Worm (Caenorhabditis elegans): ENCODE data around the gene K04C1.2.
A peak's percentile ranks its signal among the peaks of the same experiment; 100 is the strongest.

The K04C1.2 gene

ce11 chrX:14287888-14288287, 49.4 kb downstream of the K04C1.2 start:
- TF ChIP-seq ceh-82 (tag; optimal IDR thresholded peaks at IDR 0.05) (no peak), nhr-11 (tag; optimal IDR thresholded peaks at IDR 0.05) (peak; percentile 6), nhr-20 (tag; optimal IDR thresholded peaks at IDR 0.05) (peak; percentile 46), rnt-1 (tag; optimal IDR thresholded peaks at IDR 0.05) (peak; percentile 92), tlp-1 (tag; optimal IDR thresholded peaks at IDR 0.05) (no peak), nhr-19 (GFP tag; conservative IDR thresholded peaks at IDR 0.05) (peak; percentile 65), efl-1 (optimal IDR thresholded peaks at IDR 0.05) (no peak), efl-1 (GFP tag; optimal IDR thresholded peaks at IDR 0.05 in 1 of 2) (peak in 1 of 2 experiments; percentile 71), tbx-2 (tag; optimal IDR thresholded peaks at IDR 0.05) (peak; percentile 48), nhr-71 (tag; optimal IDR thresholded peaks at IDR 0.05) (peak; percentile 86), unc-130 (tag; optimal IDR thresholded peaks at IDR 0.05) (peak; percentile 40), mab-9 (GFP tag; IDR thresholded peaks at IDR 0.05) (no peak), lin-14 (GFP tag; optimal IDR thresholded peaks at IDR 0.05) (peak; percentile 89), mdl-1 (tag; optimal IDR thresholded peaks at IDR 0.05) (peak in 1 of 2 experiments; percentile 32), snu-23 (GFP tag; optimal IDR thresholded peaks at IDR 0.05) (peak; percentile 44), jun-1 (tag; optimal IDR thresholded peaks at IDR 0.05) (no peak), swsn-7 (tag; optimal IDR thresholded peaks at IDR 0.05) (peak; percentile 22), lsy-2 (tag; optimal IDR thresholded peaks at IDR 0.05) (peak; percentile 34 to 36), mep-1 (tag; optimal IDR thresholded peaks at IDR 0.05) (peak; percentile 35)

ce11 chrX:14289993-14290392, 51.5 kb downstream of the K04C1.2 start:
- TF ChIP-seq aly-2 (tag; optimal IDR thresholded peaks at IDR 0.05) (no peak), snpc-4 (tag; optimal IDR thresholded peaks at IDR 0.05) (no peak), hlh-4 (tag; optimal IDR thresholded peaks at IDR 0.05) (no peak), nhr-11 (tag; optimal IDR thresholded peaks at IDR 0.05) (no peak), nhr-28 (tag; optimal IDR thresholded peaks at IDR 0.05) (no peak), pag-3 (tag; optimal IDR thresholded peaks at IDR 0.05; ENCODE audit: borderline replicate concordance, insufficient read depth) (no peak), Y116A8C.19 (tag; optimal IDR thresholded peaks at IDR 0.05; ENCODE audit: borderline replicate concordance) (no peak), lin-13 (GFP tag; optimal IDR thresholded peaks at IDR 0.05) (no peak), C04F5.9 (tag; optimal IDR thresholded peaks at IDR 0.05) (no peak), mab-9 (GFP tag; IDR thresholded peaks at IDR 0.05) (no peak), unc-86 (tag; optimal IDR thresholded peaks at IDR 0.05) (no peak), aha-1 (tag; optimal IDR thresholded peaks at IDR 0.05) (no peak), dsc-1 (tag; optimal IDR thresholded peaks at IDR 0.05) (no peak), snu-23 (GFP tag; optimal IDR thresholded peaks at IDR 0.05) (no peak), fkh-4 (tag; optimal IDR thresholded peaks at IDR 0.05; ENCODE audit: borderline replicate concordance) (no peak), isw-1 (GFP tag; IDR thresholded peaks at IDR 0.05) (no peak), ztf-4 (tag; optimal IDR thresholded peaks at IDR 0.05) (no peak), unc-130 (tag; optimal IDR thresholded peaks at IDR 0.05) (no peak), nhr-77 (tag; optimal IDR thresholded peaks at IDR 0.05) (no peak)
